Fruit fly (Drosophila melanogaster): ENCODE data around the gene mmd.

Gene mmd

DNA sequence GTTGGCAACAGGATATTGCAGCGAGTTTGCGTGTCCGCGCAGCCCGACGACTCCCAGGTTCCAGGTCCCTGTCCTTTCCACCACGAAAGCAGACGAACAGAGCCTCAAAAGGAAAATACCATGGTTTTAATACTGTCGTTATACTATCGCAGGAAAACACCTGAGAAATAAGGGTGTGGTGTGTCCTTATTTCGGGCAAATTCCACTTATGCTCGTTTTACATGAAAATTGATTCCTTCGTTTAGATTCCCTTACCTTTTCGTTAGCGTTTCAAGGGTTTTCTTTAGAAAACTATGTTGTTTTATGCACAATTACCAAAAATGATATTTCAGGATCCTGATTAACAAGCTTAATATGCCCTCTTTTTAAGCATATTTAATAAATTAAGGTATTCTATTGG is 9.9 kb upstream of the mmd start, which contains the start of gene Cep164:
Gene Cep164, minus strand, starts transcription at position 101 of the 400 bp plus-strand sequence.
- TF ChIP-seq CG6808 (GFP tag; optimal IDR thresholded peaks at IDR 0.05), result no peak
- no peak for TF ChIP-seq svp (GFP tag)
- no peak for TF ChIP-seq fd59A (GFP tag; optimal IDR thresholded peaks at IDR 0.05)
- TF ChIP-seq CG16779 (tag; optimal IDR thresholded peaks at IDR 0.05), result no peak
- no peak for TF ChIP-seq CG15336 (GFP tag; IDR thresholded peaks at IDR 0.05)
- TF ChIP-seq CG6854 (GFP tag; optimal IDR thresholded peaks at IDR 0.05), result no peak
- TF ChIP-seq Sox102F (GFP tag; optimal IDR thresholded peaks at IDR 0.05), result no peak
- no peak for TF ChIP-seq esn (GFP tag; optimal IDR thresholded peaks at IDR 0.05)
- no peak for TF ChIP-seq Eip75B (GFP tag; optimal IDR thresholded peaks at IDR 0.05)

DNA sequence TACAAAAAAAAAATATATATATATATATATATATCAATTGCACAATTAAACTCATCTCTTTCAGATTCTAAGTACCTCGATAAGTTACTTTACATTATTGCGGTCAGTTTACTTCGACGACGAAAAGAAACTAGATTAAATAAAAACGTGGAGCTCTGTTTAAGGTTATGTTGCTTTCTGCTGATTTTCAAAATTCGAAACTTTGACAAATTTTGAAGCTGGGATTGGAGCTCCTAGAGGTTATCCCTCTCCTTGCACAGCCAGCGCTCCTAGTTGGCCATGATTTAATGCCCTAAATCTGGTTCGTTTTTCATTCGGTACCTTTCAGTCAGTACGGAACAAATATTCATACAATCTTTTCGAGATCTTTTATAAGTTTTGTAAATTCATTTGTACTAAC is 3.6 kb upstream of the mmd start, which contains the start of gene CG42766:
Gene CG42766, plus strand, starts transcription at position 301 of the 400 bp plus-strand sequence.
- no peak for TF ChIP-seq ss (GFP tag; optimal IDR thresholded peaks at IDR 0.05)

DNA sequence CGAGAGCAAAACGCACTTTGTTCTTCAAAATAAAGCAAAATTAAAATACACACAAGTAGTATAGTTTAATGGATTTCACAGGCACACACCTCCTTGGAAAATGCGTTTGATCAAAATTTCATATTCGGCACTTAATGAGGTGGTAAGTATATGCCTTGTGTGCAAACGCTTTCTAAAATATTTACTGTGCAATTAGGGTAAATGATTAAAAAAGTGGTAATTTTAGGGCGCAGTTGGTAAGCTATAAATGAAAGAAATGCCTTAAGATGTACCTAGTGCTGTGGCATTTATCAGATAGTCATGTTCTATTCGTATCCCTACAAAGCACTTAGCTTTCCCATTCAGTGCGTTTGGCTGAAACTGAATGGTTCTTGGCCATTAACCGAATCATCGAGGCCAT is 1.2 kb upstream of the mmd start, which contains the start of gene Or13a:
Gene Or13a, plus strand, starts transcription at position 301 of the 400 bp plus-strand sequence.
- no peak for TF ChIP-seq CG9139 (GFP tag; optimal IDR thresholded peaks at IDR 0.05)
- no peak for TF ChIP-seq CG8119 (GFP tag; IDR thresholded peaks at IDR 0.05)
- no peak for TF ChIP-seq acj6 (GFP tag; optimal IDR thresholded peaks at IDR 0.05)

DNA sequence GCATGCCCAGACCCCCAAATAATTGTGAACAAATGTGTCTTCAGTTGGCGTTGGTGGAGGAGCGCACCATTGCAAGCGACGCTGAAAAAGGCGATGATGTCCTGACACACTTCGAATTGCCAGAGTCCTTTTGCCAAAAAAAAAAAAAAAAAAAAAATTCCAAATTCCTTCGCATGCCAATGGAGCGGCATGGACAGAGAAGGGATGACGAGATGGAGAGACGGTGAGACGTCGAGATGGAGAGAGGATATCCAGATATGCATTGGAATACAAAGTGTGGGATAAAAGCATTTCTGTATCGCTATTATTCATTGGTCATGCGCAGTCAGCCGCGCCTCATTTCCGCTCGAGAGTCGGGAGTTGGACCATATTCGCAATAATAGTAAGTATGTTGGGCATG is 1.4 kb downstream of the mmd start:
- TF ChIP-seq svp (GFP tag) (peak; percentile 3), CG8319 (GFP tag; optimal IDR thresholded peaks at IDR 0.05) (no peak), salr (GFP tag; optimal IDR thresholded peaks at IDR 0.05) (no peak), vri (GFP tag; optimal IDR thresholded peaks at IDR 0.05) (no peak), Lpt (GFP tag; optimal IDR thresholded peaks at IDR 0.05) (no peak), CG11762 (GFP tag; optimal IDR thresholded peaks at IDR 0.05; ENCODE audit: insufficient read depth) (no peak)

DNA sequence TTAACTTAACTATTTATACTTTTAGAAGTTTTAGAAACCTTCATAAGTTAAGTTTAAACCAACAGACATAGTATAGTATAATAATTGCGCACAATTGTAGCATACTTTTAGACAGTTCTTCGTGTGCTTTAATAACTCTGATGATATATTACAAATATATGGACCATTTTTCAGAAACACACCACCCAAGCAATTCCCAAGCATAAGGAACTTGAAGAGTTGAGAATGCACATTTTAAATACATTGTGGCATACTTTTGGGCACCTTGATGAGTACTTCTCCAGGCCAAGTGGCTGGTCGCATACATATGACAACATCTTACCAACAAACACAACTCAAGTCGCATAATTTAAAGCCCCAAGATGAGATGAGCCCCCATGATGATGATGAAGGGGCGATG is 3.4 kb downstream of the mmd start:
- TF ChIP-seq CG6276 (GFP tag; optimal IDR thresholded peaks at IDR 0.05) (no peak), achi (GFP tag; optimal IDR thresholded peaks at IDR 0.05) (no peak), Eip93F (GFP tag; optimal IDR thresholded peaks at IDR 0.05) (no peak), CG6808 (GFP tag; optimal IDR thresholded peaks at IDR 0.05) (no peak), acj6 (GFP tag; optimal IDR thresholded peaks at IDR 0.05) (no peak), CG3032 (tag; optimal IDR thresholded peaks at IDR 0.05) (no peak), Sox15 (GFP tag; optimal IDR thresholded peaks at IDR 0.05) (no peak), ss (GFP tag; optimal IDR thresholded peaks at IDR 0.05) (no peak), Gug (GFP tag; IDR thresholded peaks at IDR 0.05) (no peak), Hr39 (GFP tag; optimal IDR thresholded peaks at IDR 0.05) (no peak), topi (GFP tag; optimal IDR thresholded peaks at IDR 0.05) (no peak), Smox (GFP tag; optimal IDR thresholded peaks at IDR 0.05) (no peak), CG8319 (GFP tag; optimal IDR thresholded peaks at IDR 0.05) (no peak), dac (GFP tag; optimal IDR thresholded peaks at IDR 0.05) (no peak), CG15336 (GFP tag; IDR thresholded peaks at IDR 0.05) (no peak), lz (GFP tag; optimal IDR thresholded peaks at IDR 0.05) (no peak)

DNA sequence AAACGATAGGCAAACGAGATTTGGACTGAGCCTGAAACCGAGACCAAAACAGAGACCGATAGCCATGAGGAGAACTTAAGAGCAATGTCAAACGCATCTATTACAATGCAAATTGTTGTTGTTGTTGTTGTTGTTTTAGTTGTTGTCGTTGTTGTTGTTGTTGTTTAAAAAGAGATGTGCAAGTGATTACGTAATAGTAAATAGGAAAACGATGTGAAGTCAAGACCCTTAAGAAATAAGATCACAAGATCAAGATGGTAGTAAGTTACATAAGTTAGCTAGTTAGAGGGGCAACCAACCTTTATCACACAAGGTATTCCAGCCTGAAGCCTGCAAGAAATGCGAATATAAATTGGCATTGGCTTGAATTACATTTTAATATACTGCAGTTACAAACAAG is 22.9 kb downstream of the mmd start:
- TF ChIP-seq Lpt (GFP tag; optimal IDR thresholded peaks at IDR 0.05) (no peak), CG16779 (tag; optimal IDR thresholded peaks at IDR 0.05) (no peak), CG6276 (GFP tag; optimal IDR thresholded peaks at IDR 0.05) (no peak), CG31627 (GFP tag; optimal IDR thresholded peaks at IDR 0.05) (no peak), Ets96B (tag; optimal IDR thresholded peaks at IDR 0.05) (no peak), CG8319 (GFP tag; optimal IDR thresholded peaks at IDR 0.05) (no peak), CG7368 (GFP tag; optimal IDR thresholded peaks at IDR 0.05) (no peak), CG32006 (GFP tag; optimal IDR thresholded peaks at IDR 0.05) (no peak), Blimp-1 (GFP tag; optimal IDR thresholded peaks at IDR 0.05) (no peak), dac (GFP tag; optimal IDR thresholded peaks at IDR 0.05) (no peak), svp (GFP tag) (no peak)
